Fruit fly (Drosophila melanogaster) whole organism, prepupa: Measurements from ENCODE around the gene CG33648.

Experiments
- Blimp-1 ChIP-seq: fragments of 200-800 bp; sonication (Bioruptor generic); optimal IDR thresholded peaks from 3 replicates; lab custom pipeline; 2017; ENCODE audit warnings: missing biosample characterization, missing genetic modification characterization, mild to moderate bottlenecking, moderate library complexity, missing genetic modification reagents
- CG16779 ChIP-seq: fragments of 200-800 bp; sonication (Bioruptor generic); optimal IDR thresholded peaks from 3 replicates; lab custom pipeline; 2017; ENCODE audit warnings: missing biosample characterization, mild to moderate bottlenecking, missing genetic modification characterization
- CG6854 ChIP-seq: fragments of 200-800 bp; sonication (Bioruptor generic); optimal IDR thresholded peaks from 2 replicates; lab custom pipeline; 2017; ENCODE audit warnings: missing biosample characterization, mild to moderate bottlenecking, missing genetic modification characterization
- Eip93F ChIP-seq: fragments of 200-800 bp; sonication (Bioruptor generic); optimal IDR thresholded peaks from 2 replicates; lab custom pipeline; 2016; ENCODE audit warnings: missing biosample characterization, mild to moderate bottlenecking, missing genetic modification characterization
- Gug ChIP-seq: fragments of 200-800 bp; sonication (Bioruptor generic); IDR thresholded peaks from 2 replicates; pipeline ENCODE4 v1.3.6; 2022; ENCODE audit warnings: missing biosample characterization, missing genetic modification characterization
- Hr38 ChIP-seq: sonication (Bioruptor generic); optimal IDR thresholded peaks from 2 replicates; lab custom pipeline; 2016; ENCODE audit warnings: missing biosample characterization, missing genetic modification characterization
- Hr39 ChIP-seq: fragments of 200-800 bp; sonication (Bioruptor generic); optimal IDR thresholded peaks from 2 replicates; lab custom pipeline; 2016; ENCODE audit warnings: missing biosample characterization, missing genetic modification characterization
- Hr4 ChIP-seq: fragments of 200-800 bp; sonication (Bioruptor generic); optimal IDR thresholded peaks from 3 replicates; lab custom pipeline; 2016; ENCODE audit warnings: missing biosample characterization, missing genetic modification characterization
- salr ChIP-seq, 2 experiments: fragments of 200-800 bp; sonication (Bioruptor generic); optimal IDR thresholded peaks; 3 replicates each; lab custom pipeline; 2016 to 2018; ENCODE audit warnings: missing biosample characterization in 2 of 2, missing genetic modification characterization in 2 of 2, mild to moderate bottlenecking in 1 of 2
- topi ChIP-seq: fragments of 200-800 bp; sonication (Bioruptor generic); optimal IDR thresholded peaks from 3 replicates; lab custom pipeline; 2016; ENCODE audit warnings: missing biosample characterization, missing genetic modification characterization
- vri ChIP-seq: fragments of 200-800 bp; sonication (Bioruptor generic); optimal IDR thresholded peaks from 3 replicates; lab custom pipeline; 2016; ENCODE audit warnings: missing biosample characterization, mild to moderate bottlenecking, missing genetic modification characterization

DNA sequence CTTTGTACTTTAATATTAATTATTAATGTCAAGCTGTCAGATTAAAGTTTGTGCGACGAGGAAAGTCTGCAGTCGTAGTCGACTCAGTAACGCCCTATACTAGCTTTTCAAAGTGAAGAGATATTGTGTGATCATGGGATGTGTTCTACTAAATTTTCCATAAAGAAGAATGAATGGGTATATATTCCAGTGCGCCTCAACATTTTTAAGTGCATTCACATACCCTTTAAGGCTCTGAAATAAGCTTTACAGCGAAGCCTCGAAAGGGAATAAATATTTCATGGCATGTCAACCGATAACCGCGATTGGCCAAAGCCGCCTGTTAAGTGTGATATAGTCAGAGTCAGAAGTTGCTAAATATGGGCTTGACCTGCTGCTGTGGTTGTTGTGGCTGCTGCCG lies 25.0 kb upstream of the CG33648 start:
- TF ChIP-seq CG6854 (GFP tag; lab: Kevin White, UChicago) (no peak), Hr38 (GFP tag; lab: Kevin White, UChicago) (no peak), CG16779 (tag; lab: Kevin White, UChicago) (no peak), vri (GFP tag; lab: Kevin White, UChicago) (no peak), Blimp-1 (GFP tag; lab: Kevin White, UChicago) (no peak), Hr4 (GFP tag; lab: Kevin White, UChicago) (no peak), Hr39 (GFP tag; lab: Kevin White, UChicago) (peak; percentile 66), salr (GFP tag; optimal IDR thresholded peaks at IDR 0.05; lab: Kevin White, UChicago) (peak in 1 of 2 experiments; percentile 33), Gug (GFP tag; lab: Robert Waterston, UW) (no peak), topi (GFP tag; lab: Kevin White, UChicago) (peak; percentile 55), Eip93F (GFP tag; lab: Kevin White, UChicago) (no peak)
